Worm (Caenorhabditis elegans) whole organism, L2 larva: ENCODE measurements around the gene R52.4.

Experiments used
- mdl-1 ChIP-seq, 2 experiments: fragments of 150-350 bp in 1 of 2; sonication (generic microtip) in 1 of 2; optimal IDR thresholded peaks; 2 replicates each; lab custom pipeline; 2017; ENCODE audit warnings: missing biosample characterization in 2 of 2, missing genetic modification characterization in 2 of 2
- nhr-6 ChIP-seq: fragments of 150-350 bp; optimal IDR thresholded peaks from 2 replicates; lab custom pipeline; 2014; ENCODE audit warnings: missing biosample characterization, missing genetic modification characterization

DNA sequence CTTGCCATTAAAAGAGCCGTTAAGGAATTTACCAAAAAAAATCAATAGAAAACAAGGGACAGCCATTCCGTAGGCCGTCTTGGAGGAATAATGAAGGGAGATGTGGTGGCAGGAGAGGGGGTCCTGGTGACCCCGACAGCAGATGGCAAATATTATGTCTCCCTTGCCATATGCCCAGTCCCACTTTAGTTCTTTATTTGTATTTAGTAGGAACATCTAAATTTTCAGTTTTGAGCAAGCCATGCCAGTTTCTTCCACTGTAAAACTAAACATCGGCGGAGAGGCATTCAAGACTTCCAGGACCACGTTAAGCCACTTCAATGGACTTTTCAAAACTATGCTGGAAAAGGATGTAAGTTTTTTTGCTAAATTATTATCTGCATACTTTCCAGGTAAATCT, 29.0 kb upstream of the R52.4 start, which contains the start of gene C40A11.4:
- TF ChIP-seq mdl-1 (tag; optimal IDR thresholded peaks at IDR 0.05; lab: Kevin White, UChicago) (no peak), nhr-6 (no peak)
